Fruit fly (Drosophila melanogaster) whole organism, embryonic: ENCODE results near the gene CG7231.

Experiments
- CG10654 ChIP-seq: fragments of 200-800 bp; sonication (Bioruptor generic); optimal IDR thresholded peaks from 2 replicates; lab custom pipeline; 2016; ENCODE audit warnings: missing biosample characterization, missing genetic modification characterization
- CG11723 ChIP-seq: fragments of 200-800 bp; sonication (Bioruptor generic); optimal IDR thresholded peaks from 2 replicates; lab custom pipeline; 2017; ENCODE audit warnings: missing biosample characterization, mild to moderate bottlenecking, missing genetic modification characterization
- CG15696 ChIP-seq: fragments of 200-800 bp; sonication (Bioruptor generic); optimal IDR thresholded peaks from 2 replicates; lab custom pipeline; 2019; ENCODE audit warnings: missing biosample characterization, mild to moderate bottlenecking, missing genetic modification characterization, moderate library complexity
- CG2712 ChIP-seq: fragments of 200-800 bp; optimal IDR thresholded peaks from 3 replicates; lab custom pipeline; 2019; ENCODE audit warnings: missing biosample characterization, mild to moderate bottlenecking, missing genetic modification characterization, moderate library complexity
- CG31224 ChIP-seq: fragments of 200-800 bp; sonication (Bioruptor generic); IDR thresholded peaks from 2 replicates; pipeline ENCODE4 v1.3.6; 2022; ENCODE audit warnings: missing biosample characterization, missing genetic modification characterization
- CG3726 ChIP-seq: fragments of 200-800 bp; sonication (Bioruptor generic); IDR thresholded peaks from 3 replicates; pipeline ENCODE4, ENCODE4 v1.3.6; 2022; ENCODE audit warnings: missing biosample characterization, missing genetic modification characterization
- CG5953 ChIP-seq: fragments of 200-800 bp; sonication (Bioruptor generic); IDR thresholded peaks from 2 replicates; pipeline ENCODE4 v1.3.6; 2022; ENCODE audit warnings: missing biosample characterization, missing genetic modification characterization
- CG6175 ChIP-seq: fragments of 200-800 bp; sonication (Bioruptor generic); IDR thresholded peaks from 3 replicates; pipeline ENCODE4 v1.3.6; 2022; ENCODE audit warnings: missing biosample characterization, missing genetic modification characterization
- CG6683 ChIP-seq: fragments of 200-800 bp; sonication (Bioruptor generic); optimal IDR thresholded peaks from 2 replicates; lab custom pipeline; 2017; ENCODE audit warnings: missing biosample characterization, mild to moderate bottlenecking, missing genetic modification characterization, missing genetic modification reagents
- CG6813 ChIP-seq: fragments of 200-800 bp; sonication (Bioruptor generic); optimal IDR thresholded peaks from 2 replicates; lab custom pipeline; 2017; ENCODE audit warnings: missing biosample characterization, missing genetic modification characterization, mild to moderate bottlenecking, moderate library complexity, missing genetic modification reagents
- CG7839 ChIP-seq: fragments of 200-800 bp; sonication (Bioruptor generic); optimal IDR thresholded peaks from 3 replicates; lab custom pipeline; 2018; ENCODE audit warnings: missing biosample characterization, mild to moderate bottlenecking, missing genetic modification characterization, moderate library complexity
- CG7963 ChIP-seq: fragments of 200-800 bp; sonication (Bioruptor generic); IDR thresholded peaks from 3 replicates; pipeline ENCODE4 v1.3.6; 2022; ENCODE audit warnings: missing biosample characterization, missing genetic modification characterization; ENCODE audit not compliant: partially characterized antibody
- CG8924 ChIP-seq: fragments of 200-800 bp; optimal IDR thresholded peaks from 3 replicates; lab custom pipeline; 2019; ENCODE audit warnings: missing biosample characterization, mild to moderate bottlenecking, missing genetic modification characterization, moderate library complexity
- CG8944 ChIP-seq: fragments of 200-800 bp; sonication (Bioruptor generic); optimal IDR thresholded peaks from 3 replicates; lab custom pipeline; 2016; ENCODE audit warnings: missing biosample characterization, missing genetic modification characterization
- D19B ChIP-seq: fragments of 200-800 bp; sonication (Bioruptor generic); optimal IDR thresholded peaks from 2 replicates; lab custom pipeline; 2017; ENCODE audit warnings: missing biosample characterization, mild to moderate bottlenecking, missing genetic modification characterization
- Dek ChIP-seq: fragments of 200-800 bp; sonication (Bioruptor generic); optimal IDR thresholded peaks from 3 replicates; lab custom pipeline; 2019; ENCODE audit warnings: missing biosample characterization, mild to moderate bottlenecking, missing genetic modification characterization, moderate library complexity
- E2f1 ChIP-seq: fragments of 200-800 bp; sonication (Bioruptor generic); IDR thresholded peaks from 2 replicates; pipeline ENCODE4 v1.3.6; 2022; ENCODE audit warnings: missing biosample characterization, missing genetic modification characterization
- Ets97D ChIP-seq: fragments of 200-800 bp; sonication (Bioruptor generic); optimal IDR thresholded peaks from 3 replicates; lab custom pipeline; 2016; ENCODE audit warnings: missing biosample characterization, missing genetic modification characterization
- HHEX ChIP-seq: fragments of 200-800 bp; sonication (Bioruptor generic); optimal IDR thresholded peaks from 3 replicates; lab custom pipeline; 2017; ENCODE audit warnings: missing biosample characterization, mild to moderate bottlenecking, missing genetic modification characterization, missing genetic modification reagents
- HmgZ ChIP-seq: fragments of 200-800 bp; sonication (Bioruptor generic); optimal IDR thresholded peaks from 2 replicates; lab custom pipeline; 2018; ENCODE audit warnings: missing biosample characterization, mild to moderate bottlenecking, missing genetic modification characterization
- Hmx ChIP-seq: fragments of 200-800 bp; sonication (Bioruptor generic); optimal IDR thresholded peaks from 2 replicates; lab custom pipeline; 2016; ENCODE audit warnings: missing biosample characterization, missing genetic modification characterization
- Hr39 ChIP-seq: fragments of >200 bp; optimal IDR thresholded peaks from 2 replicates; lab custom pipeline; 2017
- Myb ChIP-seq: fragments of 200-800 bp; sonication (Bioruptor generic); optimal IDR thresholded peaks from 2 replicates; lab custom pipeline; 2016; ENCODE audit warnings: missing biosample characterization, missing genetic modification characterization
- Nf-YA ChIP-seq: fragments of 200-800 bp; sonication (Bioruptor generic); IDR thresholded peaks from 2 replicates; pipeline ENCODE4 v1.3.6; 2022; ENCODE audit warnings: missing biosample characterization, missing genetic modification characterization
- Oli ChIP-seq: fragments of 200-800 bp; sonication (Bioruptor generic); optimal IDR thresholded peaks from 2 replicates; lab custom pipeline; 2018; ENCODE audit warnings: missing biosample characterization, mild to moderate bottlenecking, missing genetic modification characterization, moderate library complexity
- Sry-β ChIP-seq: fragments of 200-800 bp; sonication (Bioruptor generic); optimal IDR thresholded peaks from 2 replicates; lab custom pipeline; 2018; ENCODE audit warnings: missing biosample characterization, mild to moderate bottlenecking, missing genetic modification characterization, moderate library complexity
- Usf ChIP-seq: fragments of 200-800 bp; sonication (Bioruptor generic); optimal IDR thresholded peaks from 2 replicates; lab custom pipeline; 2017; ENCODE audit warnings: missing genotype, missing biosample characterization, missing genetic modification characterization
- Vsx1 ChIP-seq: fragments of 200-800 bp; sonication (Bioruptor generic); optimal IDR thresholded peaks from 2 replicates; lab custom pipeline; 2017; ENCODE audit warnings: missing biosample characterization, mild to moderate bottlenecking, missing genetic modification characterization, missing genetic modification reagents
- ap ChIP-seq: fragments of 200-800 bp; sonication (Bioruptor generic); IDR thresholded peaks from 2 replicates; pipeline ENCODE4 v1.3.6; 2022; ENCODE audit warnings: missing biosample characterization, missing genetic modification characterization
- ara ChIP-seq: fragments of 200-800 bp; sonication (Bioruptor generic); IDR thresholded peaks from 2 replicates; pipeline ENCODE4 v1.3.6; 2022; ENCODE audit warnings: missing biosample characterization, missing genetic modification characterization
- ash1 ChIP-seq: fragments of 200-800 bp; sonication (Bioruptor generic); optimal IDR thresholded peaks from 2 replicates; lab custom pipeline; 2018; ENCODE audit warnings: missing biosample characterization, mild to moderate bottlenecking, missing genetic modification characterization
- dan ChIP-seq: fragments of 200-800 bp; sonication (Bioruptor generic); IDR thresholded peaks from 2 replicates; pipeline ENCODE4 v1.3.6; 2022; ENCODE audit warnings: missing biosample characterization, missing genetic modification characterization
- dimm ChIP-seq: fragments of 200-800 bp; sonication (Bioruptor generic); IDR thresholded peaks from 2 replicates; pipeline ENCODE4 v1.3.6; 2022; ENCODE audit warnings: missing biosample characterization, missing genetic modification characterization
- eve ChIP-seq, 2 experiments: fragments of >200 bp; optimal IDR thresholded peaks; 2 replicates each; lab custom pipeline; 2017; ENCODE audit warnings: missing biosample characterization in 2 of 2, missing genetic modification characterization in 2 of 2
- fd3F ChIP-seq: fragments of 200-800 bp; sonication (Bioruptor generic); optimal IDR thresholded peaks from 2 replicates; lab custom pipeline; 2018; ENCODE audit warnings: missing biosample characterization, mild to moderate bottlenecking, missing genetic modification characterization, moderate library complexity
- grau ChIP-seq: fragments of 200-800 bp; optimal IDR thresholded peaks from 3 replicates; lab custom pipeline; 2019; ENCODE audit warnings: missing biosample characterization, mild to moderate bottlenecking, missing genetic modification characterization, moderate library complexity
- nmo ChIP-seq: fragments of 200-800 bp; sonication (Bioruptor generic); optimal IDR thresholded peaks from 2 replicates; lab custom pipeline; 2018; ENCODE audit warnings: missing biosample characterization, mild to moderate bottlenecking, missing genetic modification characterization, moderate library complexity
- org-1 ChIP-seq: fragments of 200-800 bp; sonication (Bioruptor generic); optimal IDR thresholded peaks from 2 replicates; lab custom pipeline; 2017; ENCODE audit warnings: missing biosample characterization, missing genetic modification characterization
- pfk ChIP-seq: fragments of 200-800 bp; sonication (Bioruptor generic); optimal IDR thresholded peaks from 2 replicates; lab custom pipeline; 2018; ENCODE audit warnings: missing biosample characterization, mild to moderate bottlenecking, missing genetic modification characterization, moderate library complexity
- prd ChIP-seq, 3 experiments: fragments of >200 bp in 2 of 3; fragments of 200-800 bp in 1 of 3; sonication (Bioruptor generic) in 1 of 3; optimal IDR thresholded peaks in 2 of 3; IDR thresholded peaks in 1 of 3; 2 replicates in 2 of 3; 3 replicates in 1 of 3; pipeline versions ENCODE4 v1.3.6 to Lab custom; 2017 to 2022; ENCODE audit warnings: missing biosample characterization in 1 of 3, missing genetic modification characterization in 1 of 3
- repo ChIP-seq: fragments of 200-800 bp; sonication (Bioruptor generic); optimal IDR thresholded peaks from 2 replicates; lab custom pipeline; 2016; ENCODE audit warnings: missing biosample characterization, missing genetic modification characterization
- sima ChIP-seq: fragments of 200-800 bp; sonication (Bioruptor generic); optimal IDR thresholded peaks from 2 replicates; lab custom pipeline; 2016; ENCODE audit warnings: missing biosample characterization, missing genetic modification characterization
- ssp ChIP-seq: fragments of 200-800 bp; sonication (Bioruptor generic); IDR thresholded peaks from 2 replicates; pipeline ENCODE4 v1.3.6; 2022; ENCODE audit warnings: missing biosample characterization, missing genetic modification characterization
- tap ChIP-seq: fragments of 200-800 bp; optimal IDR thresholded peaks from 3 replicates; lab custom pipeline; 2019; ENCODE audit warnings: missing biosample characterization, mild to moderate bottlenecking, missing genetic modification characterization, moderate library complexity
- tio ChIP-seq: fragments of 200-800 bp; sonication (Bioruptor generic); optimal IDR thresholded peaks from 2 replicates; lab custom pipeline; 2017; ENCODE audit warnings: missing biosample characterization, missing genetic modification characterization, inconsistent platforms
- unpg ChIP-seq: fragments of 200-800 bp; sonication (Bioruptor generic); optimal IDR thresholded peaks from 3 replicates; lab custom pipeline; 2018; ENCODE audit warnings: missing biosample characterization, mild to moderate bottlenecking, missing genetic modification characterization, moderate library complexity
- wdn ChIP-seq: fragments of 200-800 bp; sonication (Bioruptor generic); IDR thresholded peaks from 2 replicates; pipeline ENCODE4 v1.3.6; 2022; ENCODE audit warnings: missing biosample characterization, missing genetic modification characterization
- zfh2 ChIP-seq: fragments of 200-800 bp; sonication (Bioruptor generic); optimal IDR thresholded peaks from 2 replicates; lab custom pipeline; 2016; ENCODE audit warnings: missing biosample characterization, missing genetic modification characterization

The CG7231 gene

DNA sequence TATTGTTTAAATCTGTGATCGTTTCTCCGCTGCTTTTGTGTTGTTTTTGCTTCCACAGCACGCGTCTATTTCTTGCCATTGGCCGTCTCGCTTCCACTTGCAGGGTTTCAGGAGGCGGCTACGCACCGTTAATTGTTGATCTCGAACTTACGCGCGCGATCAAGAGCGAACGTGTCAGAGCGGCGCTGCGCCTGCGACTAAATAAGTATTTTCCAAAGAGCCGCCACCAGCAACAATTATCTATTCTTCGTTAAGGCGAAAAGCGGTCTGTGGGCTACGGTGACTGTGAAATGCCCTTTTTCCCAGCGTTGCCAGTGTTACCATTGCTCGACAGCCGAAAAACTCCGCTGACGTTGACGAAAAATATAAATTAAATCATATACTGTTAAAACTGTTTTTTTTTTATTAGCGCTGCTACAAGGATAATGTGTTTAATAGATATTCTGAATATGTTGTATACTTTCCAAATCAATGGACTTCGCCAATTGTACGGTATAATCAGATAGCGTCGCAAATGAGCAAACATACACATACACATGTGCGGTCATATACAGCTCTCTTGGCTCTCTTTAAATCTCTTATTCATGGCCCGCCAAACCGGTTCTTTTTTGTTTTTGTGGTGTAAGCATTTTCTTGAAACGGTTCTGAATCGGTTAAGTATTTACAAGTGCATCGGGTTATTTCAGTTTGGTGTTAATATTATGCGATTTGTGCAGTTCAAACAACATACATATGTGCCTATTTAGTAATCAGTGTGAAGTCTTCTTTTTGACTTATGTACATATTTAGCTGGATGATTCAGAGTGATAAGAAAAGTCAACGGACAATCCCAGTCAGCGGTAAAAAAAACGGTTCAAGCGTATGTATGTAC is 10.5 kb downstream of the CG7231 start, which contains the start of gene pes (continued):
- TF ChIP-seq eve (GFP tag; optimal IDR thresholded peaks at IDR 0.05; lab: Kevin White, UChicago): peak in 1 of 2 experiments; percentile 95
- peak; percentile 90 for TF ChIP-seq ara (GFP tag; lab: Robert Waterston, UW)
- TF ChIP-seq Vsx1 (GFP tag; lab: Kevin White, UChicago): no peak
- TF ChIP-seq pfk (GFP tag; lab: Kevin White, UChicago): peak; percentile 17
- TF ChIP-seq Nf-YA (GFP tag; lab: Robert Waterston, UW): peak; percentile 86
- TF ChIP-seq CG8944 (GFP tag; lab: Kevin White, UChicago): peak; percentile 3
- TF ChIP-seq ap (GFP tag; lab: Robert Waterston, UW): peak; percentile 67
- peak; percentile 88 for TF ChIP-seq wdn
- TF ChIP-seq CG6683 (GFP tag; lab: Kevin White, UChicago): peak; percentile 88
- peak; percentile 86 for TF ChIP-seq org-1
- peak; percentile 92 for TF ChIP-seq CG6813 (GFP tag; lab: Kevin White, UChicago)
- peak; percentile 84 for TF ChIP-seq Oli (tag; lab: Kevin White, UChicago)
- TF ChIP-seq nmo (GFP tag; lab: Kevin White, UChicago): peak; percentile 96
- peak; percentile 93 for TF ChIP-seq HHEX (GFP tag; lab: Kevin White, UChicago)
- peak; percentile 40 for TF ChIP-seq Sry-β (GFP tag; lab: Kevin White, UChicago)
- peak; percentile 89 for TF ChIP-seq CG2712
- peak; percentile 84 for TF ChIP-seq fd3F (GFP tag; lab: Kevin White, UChicago)
- peak; percentile 88; the same call in 1 of the 2 replicates for TF ChIP-seq dan (GFP tag; lab: Robert Waterston, UW)
- TF ChIP-seq Hmx (GFP tag; lab: Kevin White, UChicago): peak; percentile 88
- TF ChIP-seq CG8924 (tag; lab: Kevin White, UChicago): peak; percentile 44
- TF ChIP-seq Hr39 (lab: Kevin White, UChicago): no peak
- peak; percentile 80 for TF ChIP-seq grau (tag; lab: Kevin White, UChicago)
- peak; percentile 91 for TF ChIP-seq CG6175 (GFP tag; lab: Robert Waterston, UW)
- TF ChIP-seq CG7963 (GFP tag; lab: Robert Waterston, UW): 0 out of 3 replicates have a peak, but pooled peaks have one; percentile 46
- TF ChIP-seq HmgZ: peak; percentile 41
- TF ChIP-seq CG31224 (GFP tag; lab: Robert Waterston, UW): peak; percentile 89
- peak; percentile 96 for TF ChIP-seq CG7839
- TF ChIP-seq CG15696: peak; percentile 92
- peak; percentile 57 for TF ChIP-seq tap (tag; lab: Kevin White, UChicago)
- TF ChIP-seq repo (GFP tag; lab: Kevin White, UChicago): peak; percentile 70
- peak; percentile 84 for TF ChIP-seq unpg (GFP tag; lab: Kevin White, UChicago)
- TF ChIP-seq Usf (GFP tag; lab: Kevin White, UChicago): peak; percentile 66
- peak; percentile 84; the same call in 1 of the 3 replicates for TF ChIP-seq CG3726 (GFP tag; lab: Robert Waterston, UW)
- TF ChIP-seq Ets97D: peak; percentile 64
- TF ChIP-seq D19B: peak; percentile 88
- peak; percentile 88 for TF ChIP-seq CG10654 (GFP tag; lab: Kevin White, UChicago)
- no peak for TF ChIP-seq ash1 (GFP tag; lab: Kevin White, UChicago)
- peak; percentile 10 for TF ChIP-seq sima (GFP tag; lab: Kevin White, UChicago)
- TF ChIP-seq tio (GFP tag; lab: Kevin White, UChicago): peak; percentile 30
- TF ChIP-seq CG5953: peak; percentile 75
- peak; percentile 94 for TF ChIP-seq E2f1
- no peak for TF ChIP-seq CG11723
- TF ChIP-seq ssp (GFP tag; lab: Robert Waterston, UW): no peak
- TF ChIP-seq Myb (GFP tag; lab: Kevin White, UChicago): no peak
- peak; percentile 7 for TF ChIP-seq zfh2
- peak; percentile 71; the same call in 1 of the 2 replicates for TF ChIP-seq dimm
- no peak for TF ChIP-seq prd (optimal IDR thresholded peaks at IDR 0.05; lab: Kevin White, UChicago)
- TF ChIP-seq prd (GFP tag; IDR thresholded peaks at IDR 0.05; lab: Robert Waterston, UW): peak; percentile 97
- TF ChIP-seq Dek: no peak
